Fruit fly (Drosophila melanogaster): ENCODE data around the gene Hex-t2.

DNA sequence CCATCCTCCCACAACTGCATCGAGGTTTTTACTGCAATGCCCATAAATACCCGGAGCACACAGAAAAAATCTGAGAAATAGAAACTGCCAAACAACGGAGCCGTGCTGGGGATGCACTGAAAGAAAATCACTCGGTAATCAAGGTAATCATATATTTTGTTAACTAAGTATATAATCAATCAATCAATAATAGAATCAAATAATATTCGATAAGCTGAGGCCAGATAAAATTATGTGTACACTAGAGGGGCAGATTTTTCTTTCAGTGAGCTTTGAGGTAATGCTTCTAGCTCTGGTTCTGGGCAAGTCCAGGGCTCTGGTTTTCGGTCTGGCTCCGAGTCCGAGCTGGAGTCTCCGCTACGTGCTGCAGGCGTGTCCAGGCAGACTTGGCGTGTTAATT, 27.6 kb downstream of the Hex-t2 start:
- TF ChIP-seq OdsH (GFP tag; optimal IDR thresholded peaks at IDR 0.05): no peak
- no peak for TF ChIP-seq Dfd (GFP tag; optimal IDR thresholded peaks at IDR 0.05)
- no peak for TF ChIP-seq Hr83 (GFP tag; optimal IDR thresholded peaks at IDR 0.05; ENCODE audit: poor library complexity, severe bottlenecking)
- no peak for TF ChIP-seq Hr78 (GFP tag; optimal IDR thresholded peaks at IDR 0.05)
- TF ChIP-seq br (GFP tag; optimal IDR thresholded peaks at IDR 0.05): no peak
- no peak for TF ChIP-seq ey (GFP tag; optimal IDR thresholded peaks at IDR 0.05)
- TF ChIP-seq tai (GFP tag; optimal IDR thresholded peaks at IDR 0.05): no peak
- no peak for TF ChIP-seq h (GFP tag; optimal IDR thresholded peaks at IDR 0.05)
- TF ChIP-seq Rel (GFP tag; optimal IDR thresholded peaks at IDR 0.05): no peak
- no peak for TF ChIP-seq Rel (tag; optimal IDR thresholded peaks at IDR 0.05)
- TF ChIP-seq Hnf4 (GFP tag; optimal IDR thresholded peaks at IDR 0.05): no peak
- no peak for TF ChIP-seq sage (GFP tag; optimal IDR thresholded peaks at IDR 0.05)
- no peak for TF ChIP-seq psq (GFP tag; optimal IDR thresholded peaks at IDR 0.05)

All from whole organism, wandering third instar larva.